Worm (Caenorhabditis elegans) whole organism, young adult: ENCODE data around the gene fbxc-50.

ENCODE experiments used
- B0336.3 ChIP-seq: fragments of 200-800 bp; sonication (Bioruptor generic); IDR thresholded peaks from 2 replicates; pipeline ENCODE4 v1.3.6; 2022; ENCODE audit warnings: missing genetic modification characterization, missing compliant biosample characterization
- F49E8.2 ChIP-seq: sonication (generic microtip); optimal IDR thresholded peaks from 3 replicates; lab custom pipeline; 2017; ENCODE audit warnings: missing genetic modification characterization, mild to moderate bottlenecking, missing compliant biosample characterization, antibody characterized with exemption, moderate library complexity; ENCODE audit not compliant: insufficient read depth
- F57A8.1 ChIP-seq: fragments of 200-800 bp; sonication (Bioruptor generic); optimal IDR thresholded peaks from 2 replicates; lab custom pipeline; 2018; ENCODE audit warnings: mild to moderate bottlenecking, missing genetic modification characterization, moderate library complexity, missing compliant biosample characterization
- aptf-2 ChIP-seq: fragments of 200-800 bp; sonication (Bioruptor generic); conservative IDR thresholded peaks from 2 replicates; pipeline ENCODE4 v1.3.6; 2022; ENCODE audit warnings: missing genetic modification reagents, missing genetic modification characterization, missing compliant biosample characterization
- ccch-3 ChIP-seq: fragments of 200-800 bp; sonication (Bioruptor generic); optimal IDR thresholded peaks from 2 replicates; lab custom pipeline; 2018; ENCODE audit warnings: mild to moderate bottlenecking, missing genetic modification characterization, missing compliant biosample characterization
- cebp-1 ChIP-seq, 2 experiments: fragments of 200-800 bp in 1 of 2; sonication (Bioruptor generic) in 1 of 2; sonication (generic microtip) in 1 of 2; IDR thresholded peaks in 1 of 2; optimal IDR thresholded peaks in 1 of 2; 2 replicates each; pipeline versions ENCODE4 v1.3.6 to Lab custom; 2017 to 2022; ENCODE audit warnings: missing compliant biosample characterization in 2 of 2, missing genetic modification characterization in 2 of 2, mild to moderate bottlenecking in 1 of 2, missing genetic modification reagents in 1 of 2, moderate library complexity in 1 of 2
- chd-7 ChIP-seq: sonication (generic microtip); optimal IDR thresholded peaks from 2 replicates; lab custom pipeline; 2016; ENCODE audit warnings: mild to moderate bottlenecking, missing genetic modification characterization, moderate library complexity, missing compliant biosample characterization
- dpff-1 ChIP-seq: sonication (generic microtip); optimal IDR thresholded peaks from 2 replicates; lab custom pipeline; 2017; ENCODE audit warnings: mild to moderate bottlenecking, missing genetic modification characterization, missing compliant biosample characterization
- dpl-1 ChIP-seq: fragments of 150-350 bp; optimal IDR thresholded peaks from 2 replicates; lab custom pipeline; 2014; ENCODE audit warnings: missing biosample characterization, missing genetic modification reagents, missing genetic modification characterization
- egrh-3 ChIP-seq: fragments of 200-800 bp; sonication (Bioruptor generic); IDR thresholded peaks from 2 replicates; pipeline ENCODE4 v1.3.6; 2022; ENCODE audit warnings: missing genetic modification reagents, missing genetic modification characterization, missing compliant biosample characterization
- lir-1 ChIP-seq: fragments of 200-800 bp; sonication (Bioruptor generic); conservative IDR thresholded peaks from 2 replicates; pipeline ENCODE4 v1.3.6; 2022; ENCODE audit warnings: missing genetic modification reagents, missing genetic modification characterization, missing compliant biosample characterization
- madf-6 ChIP-seq: fragments of 200-800 bp; sonication (Bioruptor generic); IDR thresholded peaks from 2 replicates; pipeline ENCODE4 v1.3.6; 2022; ENCODE audit warnings: missing genetic modification reagents, missing genetic modification characterization, missing compliant biosample characterization
- mel-28 ChIP-seq: sonication (generic microtip); optimal IDR thresholded peaks from 2 replicates; lab custom pipeline; 2016; ENCODE audit warnings: borderline replicate concordance, mild to moderate bottlenecking, missing genetic modification characterization, missing compliant biosample characterization
- nfya-2 ChIP-seq: fragments of 200-800 bp; sonication (Bioruptor generic); IDR thresholded peaks from 2 replicates; pipeline ENCODE4 v1.3.6; 2022; ENCODE audit warnings: missing genetic modification reagents, missing genetic modification characterization, missing compliant biosample characterization
- nfyb-1 ChIP-seq: fragments of 200-800 bp; sonication (Bioruptor generic); IDR thresholded peaks from 2 replicates; pipeline ENCODE4 v1.3.6; 2022; ENCODE audit warnings: missing genetic modification reagents, missing genetic modification characterization, missing compliant biosample characterization
- rec-8 ChIP-seq, 2 experiments: sonication (generic microtip); optimal IDR thresholded peaks; 2 replicates each; lab custom pipeline; 2016; ENCODE audit warnings: mild to moderate bottlenecking in 2 of 2, missing genetic modification characterization in 2 of 2, missing genetic modification reagents in 2 of 2, missing genotype in 2 of 2, missing biosample characterization in 1 of 2, missing compliant biosample characterization in 1 of 2, moderate library complexity in 1 of 2
- snpc-1.3 ChIP-seq: sonication (generic microtip); optimal IDR thresholded peaks from 2 replicates; lab custom pipeline; 2017; ENCODE audit warnings: missing genetic modification characterization, mild to moderate bottlenecking, missing compliant biosample characterization, antibody characterized with exemption, moderate library complexity, missing genotype, missing genetic modification reagents; ENCODE audit not compliant: insufficient read depth
- snpc-4 ChIP-seq, 5 experiments: fragments of 150-350 bp in 1 of 5; sonication (generic microtip) in 4 of 5; optimal IDR thresholded peaks; 2 replicates each; lab custom pipeline; 2014 to 2018; ENCODE audit warnings: missing genetic modification characterization in 5 of 5, missing biosample characterization in 3 of 5, antibody characterized with exemption in 2 of 5, mild to moderate bottlenecking in 2 of 5, missing compliant biosample characterization in 2 of 5, missing genotype in 2 of 5, moderate library complexity in 2 of 5, missing genetic modification reagents in 1 of 5
- ztf-28 ChIP-seq: fragments of 200-800 bp; sonication (Bioruptor generic); IDR thresholded peaks from 2 replicates; pipeline ENCODE4 v1.3.6; 2022; ENCODE audit warnings: missing genetic modification reagents, missing genetic modification characterization, missing compliant biosample characterization

fbxc-50 gene

DNA sequence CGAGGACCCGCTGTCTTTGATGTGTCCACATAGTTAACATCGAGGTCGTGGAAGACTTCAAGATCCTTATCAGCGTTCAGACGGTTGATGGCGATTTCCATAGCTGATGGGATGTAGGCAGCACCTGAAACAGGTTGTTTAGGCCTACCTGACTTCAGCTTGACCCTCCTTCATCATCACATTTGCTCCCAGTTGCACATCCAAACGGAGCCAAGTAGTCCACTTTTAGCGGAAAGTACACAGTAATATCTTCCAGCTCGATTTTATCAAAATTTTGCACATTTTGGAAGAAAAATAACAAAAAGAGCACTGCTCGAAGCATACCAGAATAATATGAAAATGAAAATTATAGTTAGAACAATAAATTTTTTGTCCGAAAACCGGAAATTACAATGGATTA lies 51.0 kb downstream of the fbxc-50 start, which contains the start of gene gcy-15:
gcy-15 (minus strand) TSS at position 101 of the 400 bp plus-strand sequence.
- no peak for TF ChIP-seq F49E8.2 (tag; lab: Kevin White, UChicago)
- TF ChIP-seq egrh-3 (GFP tag; lab: Robert Waterston, UW), result no peak
- TF ChIP-seq lir-1 (GFP tag; lab: Robert Waterston, UW), result no peak
- no peak for TF ChIP-seq ztf-28 (GFP tag; lab: Robert Waterston, UW)
- no peak for TF ChIP-seq nfya-2 (GFP tag; lab: Robert Waterston, UW)
- TF ChIP-seq snpc-1.3, result no peak
- no peak for TF ChIP-seq ccch-3 (GFP tag; lab: Kevin White, UChicago)
- TF ChIP-seq madf-6 (GFP tag; lab: Robert Waterston, UW), result no peak
- TF ChIP-seq rec-8 (tag; optimal IDR thresholded peaks at IDR 0.05; lab: Kevin White, UChicago), result no peak
- no peak for TF ChIP-seq F57A8.1 (GFP tag; lab: Kevin White, UChicago)
- TF ChIP-seq B0336.3 (GFP tag; lab: Robert Waterston, UW), result no peak
- TF ChIP-seq mel-28 (tag; lab: Kevin White, UChicago), result no peak
- no peak for TF ChIP-seq snpc-4 (GFP tag; optimal IDR thresholded peaks at IDR 0.05; lab: Kevin White, UChicago)
- no peak for TF ChIP-seq snpc-4 (tag; optimal IDR thresholded peaks at IDR 0.05; lab: Kevin White, UChicago)
- TF ChIP-seq nfyb-1, result no peak
- TF ChIP-seq dpff-1 (tag; lab: Kevin White, UChicago), result no peak
- no peak for TF ChIP-seq dpl-1
- TF ChIP-seq chd-7 (tag; lab: Kevin White, UChicago), result no peak
- TF ChIP-seq cebp-1 (GFP tag; IDR thresholded peaks at IDR 0.05; lab: Robert Waterston, UW), result no peak
- TF ChIP-seq cebp-1 (tag; optimal IDR thresholded peaks at IDR 0.05; lab: Kevin White, UChicago), result no peak
- no peak for TF ChIP-seq aptf-2
